Worm (Caenorhabditis elegans): Measurements from ENCODE around the gene fbxb-52.
A peak's percentile ranks its signal among the peaks of the same experiment; 100 is the strongest.

Gene fbxb-52

ce11 chrII:1550501-1550900 lies at the start of gene fbxb-52, which contains the start of gene fbxb-51:
fbxb-52 (minus strand) TSS chrII:1550601.
fbxb-51 (plus strand) TSS chrII:1550712.
- TF ChIP-seq sdz-38 (tag; optimal IDR thresholded peaks at IDR 0.05), result no peak
- no peak for TF ChIP-seq Y67H2A.10 (GFP tag; conservative IDR thresholded peaks at IDR 0.05)
- TF ChIP-seq F10E7.11 (tag; optimal IDR thresholded peaks at IDR 0.05), result no peak
- no peak for TF ChIP-seq madf-6 (GFP tag; IDR thresholded peaks at IDR 0.05)
- TF ChIP-seq ztf-18 (tag; optimal IDR thresholded peaks at IDR 0.05), result no peak
- TF ChIP-seq gei-17 (GFP tag; optimal IDR thresholded peaks at IDR 0.05), result no peak
- TF ChIP-seq lag-1 (GFP tag; IDR thresholded peaks at IDR 0.05), result no peak
- no peak for TF ChIP-seq Y56A3A.18 (GFP tag; IDR thresholded peaks at IDR 0.05)
- TF ChIP-seq D2030.7 (GFP tag; IDR thresholded peaks at IDR 0.05), result no peak
- no peak for TF ChIP-seq attf-5 (GFP tag; optimal IDR thresholded peaks at IDR 0.05)

- no peak for TF ChIP-seq egl-18 (GFP tag; IDR thresholded peaks at IDR 0.05)
- 0 out of 2 replicates have a peak, but pooled peaks have one; percentile 46 for TF ChIP-seq Y95B8A.8 (GFP tag; IDR thresholded peaks at IDR 0.05)
- no peak for TF ChIP-seq Y56A3A.18 (GFP tag; IDR thresholded peaks at IDR 0.05)
- peak; percentile 84 for TF ChIP-seq tbp1 (GFP tag; optimal IDR thresholded peaks at IDR 0.05)
- peak; percentile 11 for TF ChIP-seq rpc-1 (optimal IDR thresholded peaks at IDR 0.05)
- peak; percentile 61 for TF ChIP-seq rpc-1 (tag; optimal IDR thresholded peaks at IDR 0.05)
- peak; percentile 77 for TF ChIP-seq lin-26 (GFP tag; IDR thresholded peaks at IDR 0.05)
- TF ChIP-seq F57A8.1 (GFP tag; optimal IDR thresholded peaks at IDR 0.05), result no peak
- 0 out of 2 replicates have a peak, but pooled peaks have one; percentile 24 for TF ChIP-seq dox-1 (GFP tag; IDR thresholded peaks at IDR 0.05)
- TF ChIP-seq attf-6 (GFP tag; IDR thresholded peaks at IDR 0.05), result no peak
- 0 out of 2 replicates have a peak, but pooled peaks have one; percentile 69 for TF ChIP-seq ztf-25 (GFP tag; IDR thresholded peaks at IDR 0.05)
- TF ChIP-seq rcor-1 (GFP tag; IDR thresholded peaks at IDR 0.05), result 0 out of 2 replicates have a peak, but pooled peaks have one; percentile 8
- no peak for TF ChIP-seq K12H6.12 (tag; optimal IDR thresholded peaks at IDR 0.05)
- no peak for TF ChIP-seq attf-5 (GFP tag; optimal IDR thresholded peaks at IDR 0.05)
- TF ChIP-seq Y53G8AR.9 (GFP tag; conservative IDR thresholded peaks at IDR 0.05), result no peak
- TF ChIP-seq ceh-58 (GFP tag; IDR thresholded peaks at IDR 0.05), result no peak
- peak; percentile 59 for TF ChIP-seq B0261.1 (tag; optimal IDR thresholded peaks at IDR 0.05)
- TF ChIP-seq nhr-80 (tag; optimal IDR thresholded peaks at IDR 0.05), result peak; percentile 38
- TF ChIP-seq F39B2.1 (GFP tag; IDR thresholded peaks at IDR 0.05), result no peak
- no peak for TF ChIP-seq ama-1 (optimal IDR thresholded peaks at IDR 0.05)
- no peak for TF ChIP-seq ama-1 (GFP tag; optimal IDR thresholded peaks at IDR 0.05)
- TF ChIP-seq lin-40 (tag; optimal IDR thresholded peaks at IDR 0.05), result no peak
- TF ChIP-seq Y67H2A.10 (GFP tag; conservative IDR thresholded peaks at IDR 0.05), result no peak
- TF ChIP-seq let-526 (GFP tag; IDR thresholded peaks at IDR 0.05), result no peak
- no peak for TF ChIP-seq egrh-3 (GFP tag; IDR thresholded peaks at IDR 0.05)
- TF ChIP-seq ZK185.1 (tag; optimal IDR thresholded peaks at IDR 0.05; ENCODE audit: poor library complexity, severe bottlenecking), result no peak
- no peak for TF ChIP-seq ceh-79 (tag; optimal IDR thresholded peaks at IDR 0.05)
Measured at ce11 chrII:1597101-1598088, 47.0 kb upstream of the fbxb-52 start, which contains the start of gene bath-46. bath-46 (plus strand) TSS chrII:1597906.

ce11 chrII:1595137-1595536 lies 44.7 kb upstream of the fbxb-52 start, which contains the start of gene clec-20:
clec-20 (minus strand) TSS chrII:1595237.
- TF ChIP-seq Y79H2A.3 (GFP tag; conservative IDR thresholded peaks at IDR 0.05) (no peak), F49E8.2 (tag; optimal IDR thresholded peaks at IDR 0.05; ENCODE audit: insufficient read depth) (no peak), F10E7.11 (tag; optimal IDR thresholded peaks at IDR 0.05) (no peak), B0336.3 (GFP tag; IDR thresholded peaks at IDR 0.05) (no peak), cebp-2 (GFP tag; IDR thresholded peaks at IDR 0.05) (no peak), F52B5.7 (tag; optimal IDR thresholded peaks at IDR 0.05) (no peak), rpc-1 (optimal IDR thresholded peaks at IDR 0.05) (no peak), rpc-1 (tag; optimal IDR thresholded peaks at IDR 0.05) (no peak), mxl-1 (tag; optimal IDR thresholded peaks at IDR 0.05) (no peak), Y95B8A.8 (GFP tag; IDR thresholded peaks at IDR 0.05) (no peak), D2030.7 (GFP tag; IDR thresholded peaks at IDR 0.05) (no peak), attf-5 (GFP tag; optimal IDR thresholded peaks at IDR 0.05) (no peak), bed-1 (GFP tag; IDR thresholded peaks at IDR 0.05) (no peak)
